Worm (Caenorhabditis elegans): ENCODE results near the gene D1086.3.
A peak's percentile ranks its signal among the peaks of the same experiment; 100 is the strongest.

The D1086.3 gene

DNA sequence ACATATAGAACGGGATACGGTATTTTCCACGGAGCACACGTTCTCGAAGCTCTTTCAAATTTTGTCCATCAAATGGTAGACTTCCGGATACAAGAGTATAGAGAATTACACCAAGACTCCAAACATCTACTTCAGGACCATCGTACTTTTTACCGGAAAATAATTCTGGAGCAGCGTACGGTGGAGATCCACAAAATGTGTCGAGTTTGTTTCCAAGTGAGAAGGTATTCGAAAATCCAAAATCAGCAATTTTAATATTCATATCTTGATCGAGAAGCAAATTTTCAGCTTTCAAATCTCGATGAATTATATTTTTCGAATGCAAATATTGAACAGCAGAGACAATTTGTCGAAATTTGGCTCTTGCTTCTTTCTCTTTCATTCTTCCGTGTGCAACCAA, 30.6 kb downstream of the D1086.3 start:
- TF ChIP-seq lsy-2 (tag; optimal IDR thresholded peaks at IDR 0.05): no peak
- no peak for TF ChIP-seq skn-1 (tag; optimal IDR thresholded peaks at IDR 0.05)
- no peak for TF ChIP-seq nhr-19 (GFP tag; conservative IDR thresholded peaks at IDR 0.05)
- no peak for TF ChIP-seq fkh-4 (tag; optimal IDR thresholded peaks at IDR 0.05; ENCODE audit: borderline replicate concordance)
- TF ChIP-seq nhr-77 (tag; optimal IDR thresholded peaks at IDR 0.05): no peak
- no peak for TF ChIP-seq C04F5.9 (tag; optimal IDR thresholded peaks at IDR 0.05)
- TF ChIP-seq nhr-85 (tag): no peak
- TF ChIP-seq pag-3 (tag; optimal IDR thresholded peaks at IDR 0.05; ENCODE audit: borderline replicate concordance, insufficient read depth): no peak
- no peak for TF ChIP-seq efl-3 (GFP tag; optimal IDR thresholded peaks at IDR 0.05)
- TF ChIP-seq nhr-28 (tag; optimal IDR thresholded peaks at IDR 0.05): no peak

DNA sequence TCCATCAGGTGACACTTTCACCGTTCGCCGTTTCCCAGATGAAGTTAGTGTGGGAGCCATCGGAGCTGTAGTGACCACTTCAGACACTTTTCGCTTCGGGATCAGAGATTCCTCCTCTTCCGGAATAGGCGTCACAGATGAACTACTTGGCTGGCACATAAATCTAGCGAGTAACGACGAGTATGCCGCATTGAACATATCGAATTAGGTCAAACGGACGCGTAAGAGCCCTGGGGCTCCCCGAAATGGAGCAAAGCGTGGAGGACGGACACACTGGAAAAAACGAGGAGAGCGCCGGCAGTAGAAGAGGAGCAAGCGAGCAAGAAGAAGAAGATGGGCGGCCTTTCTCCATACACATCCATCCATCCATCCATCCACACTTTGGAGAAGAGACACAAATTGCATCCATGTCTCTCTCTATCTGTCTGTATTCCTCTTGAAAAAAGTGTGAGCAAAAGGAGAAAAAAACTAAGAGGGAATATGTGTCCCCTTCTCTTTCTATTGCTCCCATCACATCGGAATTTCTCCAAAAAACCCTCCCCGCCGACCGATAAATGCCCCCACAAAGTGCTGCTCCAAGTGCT, 33.8 kb downstream of the D1086.3 start:
- TF ChIP-seq efl-1 (optimal IDR thresholded peaks at IDR 0.05) (no peak), efl-1 (GFP tag; optimal IDR thresholded peaks at IDR 0.05 in 1 of 2) (no peak), lin-14 (GFP tag; optimal IDR thresholded peaks at IDR 0.05) (peak; percentile 57), nhr-71 (tag; optimal IDR thresholded peaks at IDR 0.05) (no peak), ceh-82 (tag; optimal IDR thresholded peaks at IDR 0.05) (peak in 1 of 3 experiments; percentile 27), xbp-1 (tag; optimal IDR thresholded peaks at IDR 0.05) (no peak), pag-3 (tag; optimal IDR thresholded peaks at IDR 0.05; ENCODE audit: borderline replicate concordance, insufficient read depth) (no peak), ets-5 (GFP tag; IDR thresholded peaks at IDR 0.05) (no peak), mep-1 (tag; optimal IDR thresholded peaks at IDR 0.05) (no peak), unc-86 (tag; optimal IDR thresholded peaks at IDR 0.05) (no peak), fkh-10 (GFP tag; optimal IDR thresholded peaks at IDR 0.05) (peak; percentile 3), nhr-76 (tag; optimal IDR thresholded peaks at IDR 0.05) (no peak)

DNA sequence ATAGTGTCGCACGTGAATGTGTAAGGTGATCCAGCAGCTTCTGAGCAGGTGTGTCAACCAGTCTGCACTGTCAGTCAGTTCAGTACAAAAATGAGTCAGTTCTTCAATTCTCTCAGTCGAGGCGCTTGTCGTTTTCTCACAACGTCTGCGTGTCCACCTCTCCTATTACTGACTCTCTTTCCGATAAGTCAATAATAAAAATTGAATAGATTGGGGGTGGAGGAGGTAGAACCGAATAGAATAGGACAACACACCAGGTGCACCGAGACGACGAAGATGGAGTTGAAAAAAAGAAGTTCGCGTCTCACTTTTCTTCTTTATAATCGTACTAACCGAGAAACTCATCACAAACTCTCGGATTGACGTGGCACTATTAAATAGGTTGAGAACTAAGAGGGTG, 35.2 kb downstream of the D1086.3 start:
- no peak for TF ChIP-seq nhr-47 (tag; optimal IDR thresholded peaks at IDR 0.05)
- no peak for TF ChIP-seq irx-1 (tag; optimal IDR thresholded peaks at IDR 0.05)
- no peak for TF ChIP-seq nhr-85 (tag)
- TF ChIP-seq efl-1 (optimal IDR thresholded peaks at IDR 0.05): no peak
- peak in 1 of 2 experiments; percentile 83 for TF ChIP-seq efl-1 (GFP tag; optimal IDR thresholded peaks at IDR 0.05 in 1 of 2)
- TF ChIP-seq unc-62 (GFP tag; optimal IDR thresholded peaks at IDR 0.05): no peak
- TF ChIP-seq lin-35 (GFP tag; optimal IDR thresholded peaks at IDR 0.05): peak in 1 of 2 experiments; percentile 7
- TF ChIP-seq nhr-84 (tag; optimal IDR thresholded peaks at IDR 0.05): no peak
- no peak for TF ChIP-seq sptf-1 (tag; optimal IDR thresholded peaks at IDR 0.05)
- TF ChIP-seq lin-14 (GFP tag; optimal IDR thresholded peaks at IDR 0.05): peak; percentile 37
- TF ChIP-seq nhr-76 (tag; optimal IDR thresholded peaks at IDR 0.05): no peak
- no peak for TF ChIP-seq ceh-63 (GFP tag; optimal IDR thresholded peaks at IDR 0.05)
- no peak for TF ChIP-seq nhr-71 (tag; optimal IDR thresholded peaks at IDR 0.05)
- no peak for TF ChIP-seq ceh-90 (tag; optimal IDR thresholded peaks at IDR 0.05)
- no peak for TF ChIP-seq ces-1 (GFP tag; optimal IDR thresholded peaks at IDR 0.05)
- TF ChIP-seq lin-15B (tag; optimal IDR thresholded peaks at IDR 0.05): no peak
- no peak for TF ChIP-seq elt-2 (tag; optimal IDR thresholded peaks at IDR 0.05)
- no peak for TF ChIP-seq ama-1 (optimal IDR thresholded peaks at IDR 0.05)
- no peak for TF ChIP-seq F16B12.6 (tag; optimal IDR thresholded peaks at IDR 0.05)

ce11 chrV:14128858-14129257, 36.3 kb downstream of the D1086.3 start:
- TF ChIP-seq efl-1 (optimal IDR thresholded peaks at IDR 0.05): no peak
- TF ChIP-seq efl-1 (GFP tag; optimal IDR thresholded peaks at IDR 0.05 in 1 of 2): peak in 1 of 2 experiments; percentile 88
- no peak for TF ChIP-seq nhr-19 (GFP tag; conservative IDR thresholded peaks at IDR 0.05)
- peak; percentile 9 for TF ChIP-seq lin-14 (GFP tag; optimal IDR thresholded peaks at IDR 0.05)
- TF ChIP-seq jun-1 (tag; optimal IDR thresholded peaks at IDR 0.05): no peak
- no peak for TF ChIP-seq grh-1 (GFP tag; IDR thresholded peaks at IDR 0.05)
- peak; percentile 41 for TF ChIP-seq pax-3 (tag; optimal IDR thresholded peaks at IDR 0.05)
- no peak for TF ChIP-seq lir-3 (tag; optimal IDR thresholded peaks at IDR 0.05; ENCODE audit: poor library complexity)
- no peak for TF ChIP-seq dsc-1 (tag; optimal IDR thresholded peaks at IDR 0.05)
